Fruit fly (Drosophila melanogaster) whole organism, adult: Measurements from ENCODE around the gene CG2991.

Experiments used
- CG11617 ChIP-seq: fragments of 200-800 bp; sonication (Bioruptor generic); optimal IDR thresholded peaks from 2 replicates; lab custom pipeline; 2017; ENCODE audit warnings: mild to moderate bottlenecking, missing biosample characterization, missing genetic modification reagents, missing genetic modification characterization
- CG12768 ChIP-seq: fragments of 200-800 bp; sonication (Bioruptor generic); optimal IDR thresholded peaks from 2 replicates; lab custom pipeline; 2017; ENCODE audit warnings: missing biosample characterization, missing genetic modification characterization, mild to moderate bottlenecking, moderate library complexity, missing genetic modification reagents
- CG33017 ChIP-seq: fragments of 200-800 bp; sonication (Bioruptor generic); optimal IDR thresholded peaks from 2 replicates; lab custom pipeline; 2018; ENCODE audit warnings: missing biosample characterization, mild to moderate bottlenecking, missing genetic modification characterization, moderate library complexity
- CG7045 ChIP-seq: fragments of 200-800 bp; sonication (Bioruptor generic); optimal IDR thresholded peaks from 2 replicates; lab custom pipeline; 2017; ENCODE audit warnings: missing biosample characterization, mild to moderate bottlenecking, missing genetic modification characterization
- CG7101 ChIP-seq: fragments of 200-800 bp; sonication (Bioruptor generic); optimal IDR thresholded peaks from 2 replicates; lab custom pipeline; 2018; ENCODE audit warnings: missing biosample characterization, mild to moderate bottlenecking, missing genetic modification characterization, moderate library complexity
- Clk ChIP-seq: fragments of 200-800 bp; sonication (Bioruptor generic); optimal IDR thresholded peaks from 2 replicates; lab custom pipeline; 2017; ENCODE audit warnings: missing biosample characterization, missing genetic modification characterization
- Crg-1 ChIP-seq: fragments of 200-800 bp; sonication (Bioruptor generic); optimal IDR thresholded peaks from 2 replicates; lab custom pipeline; 2016; ENCODE audit warnings: missing biosample characterization, missing genetic modification characterization
- Mnt ChIP-seq: fragments of 200-800 bp; sonication (Bioruptor generic); optimal IDR thresholded peaks from 2 replicates; lab custom pipeline; 2016; ENCODE audit warnings: missing biosample characterization, mild to moderate bottlenecking, missing genetic modification characterization
- cnc ChIP-seq, 2 experiments: fragments of >200 bp; optimal IDR thresholded peaks; 2 replicates each; lab custom pipeline; 2017
- pad ChIP-seq: fragments of 200-800 bp; sonication (Bioruptor generic); optimal IDR thresholded peaks from 3 replicates; lab custom pipeline; 2017; ENCODE audit warnings: missing biosample characterization, missing genetic modification characterization, mild to moderate bottlenecking, moderate library complexity, missing genetic modification reagents
- toe ChIP-seq: fragments of 200-800 bp; sonication (Bioruptor generic); optimal IDR thresholded peaks from 2 replicates; lab custom pipeline; 2016; ENCODE audit warnings: missing biosample characterization, missing genetic modification characterization

DNA sequence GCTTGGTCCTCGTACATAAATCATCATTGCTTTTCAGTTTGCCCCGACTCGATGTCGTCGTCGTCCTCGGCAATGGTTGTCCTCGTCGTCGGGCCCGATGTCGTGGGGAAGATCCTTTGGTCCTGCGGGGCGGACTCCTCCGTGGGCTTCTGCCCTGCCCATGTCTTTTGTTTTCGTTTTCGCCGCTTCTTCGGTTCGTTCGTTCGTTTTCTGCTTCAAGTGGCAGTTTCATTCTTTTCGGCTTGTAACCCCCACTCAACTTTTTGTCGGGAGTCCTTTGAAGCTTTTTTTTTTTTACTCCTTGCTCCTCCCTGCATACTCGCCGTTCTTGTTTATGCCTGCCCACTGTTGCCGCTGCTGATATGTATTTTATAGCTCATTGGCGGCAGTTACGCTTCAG is 46.7 kb downstream of the CG2991 start:
- TF ChIP-seq cnc (optimal IDR thresholded peaks at IDR 0.05; lab: Kevin White, UChicago) (no peak), toe (GFP tag; lab: Kevin White, UChicago) (no peak), CG7101 (tag; lab: Kevin White, UChicago) (no peak), CG7045 (GFP tag; lab: Kevin White, UChicago) (no peak), CG33017 (tag; lab: Kevin White, UChicago) (no peak), Crg-1 (GFP tag; lab: Kevin White, UChicago) (no peak), Clk (no peak), CG11617 (GFP tag; lab: Kevin White, UChicago) (no peak), pad (GFP tag; lab: Kevin White, UChicago) (no peak), Mnt (no peak), CG12768 (GFP tag; lab: Kevin White, UChicago) (no peak)
